Worm (Caenorhabditis elegans): ENCODE measurements around the gene dsh-2.

The dsh-2 gene

ce11 chrII:5092362-5093281 is 11.6 kb upstream of the dsh-2 start, which contains the start of gene C04G6.2:
Gene C04G6.2, plus strand, starts transcription at chrII:5093231.
- TF ChIP-seq attf-5 (GFP tag; optimal IDR thresholded peaks at IDR 0.05) (peak; percentile 56), die-1 (tag; optimal IDR thresholded peaks at IDR 0.05) (no peak), ztf-26 (tag; optimal IDR thresholded peaks at IDR 0.05) (no peak), T26A5.8 (tag; optimal IDR thresholded peaks at IDR 0.05) (no peak), lin-40 (tag; optimal IDR thresholded peaks at IDR 0.05) (no peak), C17E4.6 (GFP tag; IDR thresholded peaks at IDR 0.05) (no peak), pha-4 (tag; optimal IDR thresholded peaks at IDR 0.05) (peak; percentile 48), nhr-80 (tag; optimal IDR thresholded peaks at IDR 0.05) (peak; percentile 52), hmg-1.2 (GFP tag; IDR thresholded peaks at IDR 0.05) (peak; percentile 92; the same call in 1 of the 2 replicates)

- TF ChIP-seq rcor-1 (GFP tag; IDR thresholded peaks at IDR 0.05) (no peak), tbx-9 (tag; optimal IDR thresholded peaks at IDR 0.05; ENCODE audit: borderline replicate concordance) (no peak), sptf-2 (GFP tag; optimal IDR thresholded peaks at IDR 0.05) (no peak), xnd-1 (tag; optimal IDR thresholded peaks at IDR 0.05) (peak; percentile 93), madf-8 (GFP tag; conservative IDR thresholded peaks at IDR 0.05) (peak; percentile 86), tlf-1 (GFP tag; optimal IDR thresholded peaks at IDR 0.05) (no peak), F33H1.4 (GFP tag; IDR thresholded peaks at IDR 0.05) (peak; percentile 95), nfyb-1 (GFP tag; IDR thresholded peaks at IDR 0.05) (no peak), egl-18 (GFP tag; IDR thresholded peaks at IDR 0.05) (no peak), nhr-80 (tag; optimal IDR thresholded peaks at IDR 0.05) (no peak), mes-4 (tag; optimal IDR thresholded peaks at IDR 0.05) (no peak), snpc-1.1 (tag; optimal IDR thresholded peaks at IDR 0.05; ENCODE audit: insufficient read depth) (peak; percentile 43), lin-40 (tag; optimal IDR thresholded peaks at IDR 0.05) (no peak), Y79H2A.3 (GFP tag; conservative IDR thresholded peaks at IDR 0.05) (no peak), snpc-1.3 (tag; optimal IDR thresholded peaks at IDR 0.05; ENCODE audit: insufficient read depth) (peak; percentile 43), efl-1 (GFP tag; optimal IDR thresholded peaks at IDR 0.05) (peak; percentile 80), ztf-25 (GFP tag; IDR thresholded peaks at IDR 0.05) (no peak), hsf-1 (GFP tag; IDR thresholded peaks at IDR 0.05) (no peak; the same call in 1 of the 2 replicates), Y53F4B.3 (GFP tag; IDR thresholded peaks at IDR 0.05) (no peak), lin-54 (GFP tag; optimal IDR thresholded peaks at IDR 0.05) (peak; percentile 36), nfya-1 (tag; optimal IDR thresholded peaks at IDR 0.05; ENCODE audit: borderline replicate concordance, insufficient read depth) (no peak), let-526 (GFP tag; IDR thresholded peaks at IDR 0.05) (no peak), die-1 (tag; optimal IDR thresholded peaks at IDR 0.05) (no peak), gei-17 (GFP tag; optimal IDR thresholded peaks at IDR 0.05) (no peak), hmg-1.2 (GFP tag; IDR thresholded peaks at IDR 0.05) (no peak), tbp1 (GFP tag; optimal IDR thresholded peaks at IDR 0.05) (peak; percentile 25), aptf-3 (GFP tag; IDR thresholded peaks at IDR 0.05) (no peak), fkh-3 (tag; optimal IDR thresholded peaks at IDR 0.05) (no peak), madf-6 (GFP tag; IDR thresholded peaks at IDR 0.05) (peak; percentile 96), mcd-1 (GFP tag; IDR thresholded peaks at IDR 0.05) (no peak), akir-1 (GFP tag; optimal IDR thresholded peaks at IDR 0.05) (no peak), dpl-1 (GFP tag; optimal IDR thresholded peaks at IDR 0.05) (peak; percentile 49), B0261.1 (tag; optimal IDR thresholded peaks at IDR 0.05) (no peak), D2030.7 (GFP tag; IDR thresholded peaks at IDR 0.05) (peak; percentile 60), snpc-3.4 (tag; optimal IDR thresholded peaks at IDR 0.05) (peak; percentile 76), snpc-4 (GFP tag; optimal IDR thresholded peaks at IDR 0.05) (no peak), snpc-4 (tag; optimal IDR thresholded peaks at IDR 0.05) (peak in 1 of 4 experiments; percentile 7), lsl-1 (GFP tag; optimal IDR thresholded peaks at IDR 0.05) (peak; percentile 97), unc-130 (GFP tag; optimal IDR thresholded peaks at IDR 0.05) (peak; percentile 3)
Observed at ce11 chrII:5091640-5092243, 10.8 kb upstream of the dsh-2 start, which contains the start of gene pld-1. Gene pld-1, minus strand, starts transcription at chrII:5091690.
